Worm (Caenorhabditis elegans) whole organism, mixed stage, embryonic: ENCODE results near the gene F35F10.1.

ENCODE experiments used
- ceh-39 ChIP-seq: fragments of 150-350 bp; optimal IDR thresholded peaks from 2 replicates; lab custom pipeline; 2014; ENCODE audit warnings: missing biosample characterization, missing genetic modification characterization
- ceh-43 ChIP-seq: fragments of 200-800 bp; sonication (Bioruptor generic); optimal IDR thresholded peaks from 2 replicates; lab custom pipeline; 2018; ENCODE audit warnings: mild to moderate bottlenecking, missing genetic modification characterization, moderate library complexity, missing compliant biosample characterization
- cnd-1 ChIP-seq: fragments of 200-800 bp; sonication (Bioruptor generic); optimal IDR thresholded peaks from 2 replicates; lab custom pipeline; 2018; ENCODE audit warnings: mild to moderate bottlenecking, missing genetic modification characterization, missing compliant biosample characterization
- drap-1 ChIP-seq: fragments of 200-800 bp; sonication (Bioruptor generic); optimal IDR thresholded peaks from 3 replicates; lab custom pipeline; 2018; ENCODE audit warnings: mild to moderate bottlenecking, missing genetic modification characterization, missing compliant biosample characterization
- elt-1 ChIP-seq: sonication (generic microtip); optimal IDR thresholded peaks from 2 replicates; lab custom pipeline; 2017; ENCODE audit warnings: missing genetic modification characterization, mild to moderate bottlenecking, missing compliant biosample characterization, antibody characterized with exemption, moderate library complexity, borderline replicate concordance; ENCODE audit not compliant: insufficient read depth
- flh-1 ChIP-seq: fragments of 200-800 bp; sonication (Bioruptor generic); optimal IDR thresholded peaks from 2 replicates; lab custom pipeline; 2018; ENCODE audit warnings: mild to moderate bottlenecking, missing genetic modification characterization, moderate library complexity, missing compliant biosample characterization
- ham-2 ChIP-seq: fragments of 200-800 bp; sonication (Bioruptor generic); optimal IDR thresholded peaks from 2 replicates; lab custom pipeline; 2018; ENCODE audit warnings: mild to moderate bottlenecking, missing genetic modification characterization, missing compliant biosample characterization
- hlh-1 ChIP-seq: fragments of 150-350 bp; optimal IDR thresholded peaks from 2 replicates; lab custom pipeline; 2014; ENCODE audit warnings: missing biosample characterization, missing genetic modification reagents, missing genetic modification characterization
- lin-32 ChIP-seq: fragments of 200-800 bp; sonication (Bioruptor generic); optimal IDR thresholded peaks from 2 replicates; lab custom pipeline; 2018; ENCODE audit warnings: mild to moderate bottlenecking, missing genetic modification characterization, missing compliant biosample characterization
- lsy-2 ChIP-seq: fragments of 150-350 bp; optimal IDR thresholded peaks from 2 replicates; lab custom pipeline; 2014; ENCODE audit warnings: missing biosample characterization, missing genetic modification characterization
- mab-5 ChIP-seq: fragments of 150-350 bp; optimal IDR thresholded peaks from 2 replicates; lab custom pipeline; 2014; ENCODE audit warnings: missing biosample characterization, missing genetic modification characterization
- mep-1 ChIP-seq: fragments of 150-350 bp; optimal IDR thresholded peaks from 2 replicates; lab custom pipeline; 2017; ENCODE audit warnings: missing biosample characterization, missing genetic modification reagents, missing genetic modification characterization, inconsistent platforms
- nhr-28 ChIP-seq: fragments of 150-350 bp; optimal IDR thresholded peaks from 2 replicates; lab custom pipeline; 2014; ENCODE audit warnings: missing biosample characterization, missing genetic modification characterization
- nhr-76 ChIP-seq: sonication (generic microtip); optimal IDR thresholded peaks from 2 replicates; lab custom pipeline; 2017; ENCODE audit warnings: missing biosample characterization, missing genetic modification characterization
- pha-4 ChIP-seq: fragments of 150-350 bp; optimal IDR thresholded peaks from 2 replicates; lab custom pipeline; 2018; ENCODE audit warnings: missing biosample characterization, missing genetic modification reagents, missing genetic modification characterization
- snpc-4 ChIP-seq: fragments of 150-350 bp; optimal IDR thresholded peaks from 2 replicates; lab custom pipeline; 2014; ENCODE audit warnings: missing biosample characterization, missing genetic modification characterization
- tbx-8 ChIP-seq: fragments of 200-800 bp; sonication (Bioruptor generic); optimal IDR thresholded peaks from 2 replicates; lab custom pipeline; 2018; ENCODE audit warnings: mild to moderate bottlenecking, missing genetic modification characterization, moderate library complexity, missing compliant biosample characterization
- unc-39 ChIP-seq: fragments of 150-350 bp; optimal IDR thresholded peaks from 2 replicates; lab custom pipeline; 2014; ENCODE audit warnings: missing biosample characterization, missing genetic modification characterization
- unc-62 ChIP-seq: fragments of 150-350 bp; optimal IDR thresholded peaks from 2 replicates; lab custom pipeline; 2014; ENCODE audit warnings: missing biosample characterization, missing genetic modification reagents, missing genetic modification characterization
- zip-8 ChIP-seq: fragments of 150-350 bp; optimal IDR thresholded peaks from 2 replicates; lab custom pipeline; 2014; ENCODE audit warnings: missing biosample characterization, missing genetic modification characterization
- ztf-11 ChIP-seq: fragments of 150-350 bp; optimal IDR thresholded peaks from 2 replicates; lab custom pipeline; 2014; ENCODE audit warnings: missing biosample characterization, missing genetic modification characterization

F35F10.1 gene

DNA sequence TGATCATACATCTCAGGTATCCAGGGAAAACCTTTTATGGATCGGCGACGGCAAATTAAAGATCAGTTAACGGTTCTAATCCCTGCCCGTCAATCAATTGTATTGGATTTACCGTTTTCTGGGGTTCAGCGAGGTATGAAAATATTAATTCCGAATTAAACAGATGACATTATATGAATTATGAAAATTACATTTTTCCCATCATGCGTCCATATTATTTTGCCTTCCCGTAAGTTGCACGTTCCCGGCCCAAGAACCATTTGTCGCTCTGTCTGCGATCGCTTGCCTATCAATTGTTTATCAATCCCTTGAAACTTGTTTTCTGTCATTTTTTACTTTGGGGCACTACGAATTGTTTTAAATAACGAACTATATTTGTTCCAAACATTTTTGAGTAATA is 45.5 kb downstream of the F35F10.1 start:
- no peak for TF ChIP-seq elt-1 (tag; lab: Kevin White, UChicago)
- no peak for TF ChIP-seq mep-1
- TF ChIP-seq hlh-1 (tag; lab: Kevin White, UChicago), result no peak
- no peak for TF ChIP-seq lsy-2 (tag; lab: Kevin White, UChicago)
- no peak for TF ChIP-seq cnd-1 (tag; lab: Kevin White, UChicago)
- no peak for TF ChIP-seq flh-1 (GFP tag; lab: Kevin White, UChicago)
- no peak for TF ChIP-seq pha-4 (tag; lab: Kevin White, UChicago)
- no peak for TF ChIP-seq nhr-28 (tag; lab: Kevin White, UChicago)
- TF ChIP-seq nhr-76 (tag; lab: Kevin White, UChicago), result no peak
- no peak for TF ChIP-seq ceh-43
- TF ChIP-seq tbx-8 (GFP tag; lab: Kevin White, UChicago), result no peak
- no peak for TF ChIP-seq unc-39 (tag; lab: Kevin White, UChicago)

DNA sequence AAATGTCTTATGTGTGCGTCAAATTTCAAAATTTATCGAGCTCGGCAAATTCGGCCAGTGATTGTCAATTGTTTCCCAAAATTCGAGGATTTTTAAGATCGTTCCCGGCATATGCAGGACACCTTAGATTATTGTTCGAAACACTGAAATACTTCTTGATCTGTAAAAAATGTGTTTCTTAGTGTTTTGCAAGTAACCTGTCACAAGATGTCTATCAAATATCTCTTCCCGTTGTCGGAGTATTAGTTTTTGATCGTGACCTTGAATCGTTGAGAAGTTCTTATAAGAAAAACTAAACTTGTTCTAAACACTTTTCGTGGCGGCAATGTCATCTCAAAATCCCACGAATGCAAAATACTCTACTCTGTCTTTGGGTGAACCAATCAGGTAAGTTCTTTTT is 46.4 kb downstream of the F35F10.1 start, which contains the start of gene C04E12.4:
Gene C04E12.4 (plus strand): TSS at position 301 of the 400 bp plus-strand sequence.
- no peak for TF ChIP-seq cnd-1 (tag; lab: Kevin White, UChicago)
- TF ChIP-seq mab-5 (tag; lab: Kevin White, UChicago), result no peak
- no peak for TF ChIP-seq drap-1 (GFP tag; lab: Kevin White, UChicago)
- TF ChIP-seq lin-32 (GFP tag; lab: Kevin White, UChicago), result no peak
- no peak for TF ChIP-seq pha-4 (tag; lab: Kevin White, UChicago)
- TF ChIP-seq ham-2 (GFP tag; lab: Kevin White, UChicago), result no peak
- no peak for TF ChIP-seq unc-39 (tag; lab: Kevin White, UChicago)
- no peak for TF ChIP-seq ztf-11 (tag; lab: Kevin White, UChicago)
- no peak for TF ChIP-seq flh-1 (GFP tag; lab: Kevin White, UChicago)
- TF ChIP-seq ceh-39 (tag; lab: Kevin White, UChicago), result no peak
- no peak for TF ChIP-seq zip-8
- TF ChIP-seq snpc-4 (tag; lab: Kevin White, UChicago), result no peak
- TF ChIP-seq hlh-1 (tag; lab: Kevin White, UChicago), result no peak
- TF ChIP-seq tbx-8 (GFP tag; lab: Kevin White, UChicago), result no peak
- TF ChIP-seq unc-62 (GFP tag; lab: Kevin White, UChicago), result no peak
